Fruit fly (Drosophila melanogaster) whole organism, prepupa: ENCODE measurements around the gene CG31111.

ENCODE experiments used
- Blimp-1 ChIP-seq: fragments of 200-800 bp; sonication (Bioruptor generic); optimal IDR thresholded peaks from 3 replicates; lab custom pipeline; 2017; ENCODE audit warnings: missing biosample characterization, missing genetic modification characterization, mild to moderate bottlenecking, moderate library complexity, missing genetic modification reagents
- CG10631 ChIP-seq: fragments of 200-800 bp; sonication (Bioruptor generic); optimal IDR thresholded peaks from 2 replicates; lab custom pipeline; 2016; ENCODE audit warnings: missing biosample characterization, missing genetic modification characterization
- CG11294 ChIP-seq: fragments of 200-800 bp; sonication (Bioruptor generic); IDR thresholded peaks from 2 replicates; pipeline ENCODE4 v1.3.6; 2022; ENCODE audit warnings: missing biosample characterization, missing genetic modification characterization
- CG11762 ChIP-seq: fragments of 200-800 bp; sonication (Bioruptor generic); optimal IDR thresholded peaks from 3 replicates; lab custom pipeline; 2016; ENCODE audit warnings: missing biosample characterization, missing genetic modification characterization; ENCODE audit not compliant: insufficient read depth
- CG15336 ChIP-seq: fragments of 200-800 bp; sonication (Bioruptor generic); IDR thresholded peaks from 2 replicates; pipeline ENCODE4 v1.3.6; 2022; ENCODE audit warnings: missing biosample characterization, missing genetic modification characterization
- CG1621 ChIP-seq: fragments of 200-800 bp; sonication (Bioruptor generic); optimal IDR thresholded peaks from 3 replicates; lab custom pipeline; 2018; ENCODE audit warnings: missing biosample characterization, mild to moderate bottlenecking, missing genetic modification characterization
- CG16779 ChIP-seq: fragments of 200-800 bp; sonication (Bioruptor generic); optimal IDR thresholded peaks from 3 replicates; lab custom pipeline; 2017; ENCODE audit warnings: missing biosample characterization, mild to moderate bottlenecking, missing genetic modification characterization
- CG3032 ChIP-seq: fragments of 200-800 bp; optimal IDR thresholded peaks from 2 replicates; lab custom pipeline; 2019; ENCODE audit warnings: missing biosample characterization, mild to moderate bottlenecking, missing genetic modification characterization, moderate library complexity
- CG3919 ChIP-seq: fragments of 200-800 bp; sonication (Bioruptor generic); optimal IDR thresholded peaks from 3 replicates; lab custom pipeline; 2016; ENCODE audit warnings: missing biosample characterization, missing genetic modification characterization
- CG4318 ChIP-seq: fragments of 200-800 bp; sonication (Bioruptor generic); optimal IDR thresholded peaks from 3 replicates; lab custom pipeline; 2017; ENCODE audit warnings: missing biosample characterization, mild to moderate bottlenecking, missing genetic modification characterization
- CG6163 ChIP-seq: fragments of 200-800 bp; sonication (Bioruptor generic); IDR thresholded peaks from 3 replicates; pipeline ENCODE4 v1.3.6; 2022; ENCODE audit warnings: missing biosample characterization, missing genetic modification characterization
- CG6276 ChIP-seq: fragments of 200-800 bp; sonication (Bioruptor generic); optimal IDR thresholded peaks from 2 replicates; lab custom pipeline; 2017; ENCODE audit warnings: missing biosample characterization, mild to moderate bottlenecking, missing genetic modification characterization
- CG6792 ChIP-seq: fragments of 200-800 bp; sonication (Bioruptor generic); optimal IDR thresholded peaks from 3 replicates; lab custom pipeline; 2016; ENCODE audit warnings: missing biosample characterization, missing genetic modification characterization
- CG6854 ChIP-seq: fragments of 200-800 bp; sonication (Bioruptor generic); optimal IDR thresholded peaks from 2 replicates; lab custom pipeline; 2017; ENCODE audit warnings: missing biosample characterization, mild to moderate bottlenecking, missing genetic modification characterization
- CG8119 ChIP-seq: fragments of 200-800 bp; sonication (Bioruptor generic); IDR thresholded peaks from 3 replicates; pipeline ENCODE4 v1.3.6; 2022; ENCODE audit warnings: missing biosample characterization, missing genetic modification characterization
- CG8632 ChIP-seq: fragments of 200-800 bp; sonication (Bioruptor generic); optimal IDR thresholded peaks from 3 replicates; lab custom pipeline; 2016; ENCODE audit warnings: missing biosample characterization, missing genetic modification characterization
- Eip75B ChIP-seq: fragments of 200-800 bp; sonication (Bioruptor generic); optimal IDR thresholded peaks from 3 replicates; lab custom pipeline; 2016; ENCODE audit warnings: missing biosample characterization, missing genetic modification characterization
- Eip78C ChIP-seq: fragments of 200-800 bp; sonication (Bioruptor generic); peaks from one replicate; lab custom pipeline; 2016; ENCODE audit warnings: missing biosample characterization, missing genetic modification characterization
- Eip93F ChIP-seq: fragments of 200-800 bp; sonication (Bioruptor generic); optimal IDR thresholded peaks from 2 replicates; lab custom pipeline; 2016; ENCODE audit warnings: missing biosample characterization, mild to moderate bottlenecking, missing genetic modification characterization
- Ets21C ChIP-seq: fragments of 200-800 bp; sonication (Bioruptor generic); optimal IDR thresholded peaks from 3 replicates; lab custom pipeline; 2016; ENCODE audit warnings: missing biosample characterization, missing genetic modification characterization
- Ets96B ChIP-seq: fragments of 200-800 bp; optimal IDR thresholded peaks from 2 replicates; lab custom pipeline; 2019; ENCODE audit warnings: missing biosample characterization, mild to moderate bottlenecking, missing genetic modification characterization, moderate library complexity
- Gug ChIP-seq: fragments of 200-800 bp; sonication (Bioruptor generic); IDR thresholded peaks from 2 replicates; pipeline ENCODE4 v1.3.6; 2022; ENCODE audit warnings: missing biosample characterization, missing genetic modification characterization
- Hr4 ChIP-seq: fragments of 200-800 bp; sonication (Bioruptor generic); optimal IDR thresholded peaks from 3 replicates; lab custom pipeline; 2016; ENCODE audit warnings: missing biosample characterization, missing genetic modification characterization
- Lpt ChIP-seq: fragments of 200-800 bp; sonication (Bioruptor generic); optimal IDR thresholded peaks from 3 replicates; lab custom pipeline; 2016; ENCODE audit warnings: missing biosample characterization, missing genetic modification characterization
- Met ChIP-seq: fragments of 200-800 bp; sonication (Bioruptor generic); optimal IDR thresholded peaks from 3 replicates; lab custom pipeline; 2016; ENCODE audit warnings: missing biosample characterization, missing genetic modification characterization
- OdsH ChIP-seq: fragments of 200-800 bp; sonication (Bioruptor generic); optimal IDR thresholded peaks from 3 replicates; lab custom pipeline; 2016; ENCODE audit warnings: missing biosample characterization, missing genetic modification characterization
- Sox102F ChIP-seq: fragments of 200-800 bp; sonication (Bioruptor generic); optimal IDR thresholded peaks from 2 replicates; lab custom pipeline; 2016; ENCODE audit warnings: missing biosample characterization, mild to moderate bottlenecking, missing genetic modification characterization
- Sox14 ChIP-seq: fragments of 200-800 bp; sonication (Bioruptor generic); optimal IDR thresholded peaks from 3 replicates; lab custom pipeline; 2016; ENCODE audit warnings: missing biosample characterization, missing genetic modification characterization
- achi ChIP-seq: fragments of 200-800 bp; sonication (Bioruptor generic); optimal IDR thresholded peaks from 3 replicates; lab custom pipeline; 2016; ENCODE audit warnings: missing biosample characterization, missing genetic modification characterization
- acj6 ChIP-seq: fragments of 200-800 bp; sonication (Bioruptor generic); optimal IDR thresholded peaks from 3 replicates; lab custom pipeline; 2016; ENCODE audit warnings: missing biosample characterization, missing genetic modification characterization
- dac ChIP-seq: fragments of 200-800 bp; sonication (Bioruptor generic); optimal IDR thresholded peaks from 2 replicates; lab custom pipeline; 2017; ENCODE audit warnings: missing biosample characterization, mild to moderate bottlenecking, missing genetic modification characterization
- dsx ChIP-seq: fragments of 200-800 bp; optimal IDR thresholded peaks from 3 replicates; lab custom pipeline; 2019; ENCODE audit warnings: missing biosample characterization, mild to moderate bottlenecking, missing genetic modification characterization, moderate library complexity; ENCODE audit not compliant: poor library complexity, severe bottlenecking
- esn ChIP-seq: fragments of 200-800 bp; sonication (Bioruptor generic); optimal IDR thresholded peaks from 2 replicates; lab custom pipeline; 2016; ENCODE audit warnings: missing biosample characterization, mild to moderate bottlenecking, missing genetic modification characterization, moderate library complexity
- fd59A ChIP-seq: fragments of 200-800 bp; sonication (Bioruptor generic); optimal IDR thresholded peaks from 2 replicates; lab custom pipeline; 2017; ENCODE audit warnings: missing biosample characterization, mild to moderate bottlenecking, missing genetic modification characterization, missing genetic modification reagents
- fd85E ChIP-seq: fragments of 200-800 bp; sonication (Bioruptor generic); optimal IDR thresholded peaks from 3 replicates; lab custom pipeline; 2016; ENCODE audit warnings: missing biosample characterization, missing genetic modification characterization
- fkh ChIP-seq: fragments of 200-800 bp; sonication (Bioruptor generic); optimal IDR thresholded peaks from 3 replicates; lab custom pipeline; 2017; ENCODE audit warnings: missing biosample characterization, mild to moderate bottlenecking, missing genetic modification characterization, moderate library complexity
- lz ChIP-seq: fragments of 200-800 bp; sonication (Bioruptor generic); optimal IDR thresholded peaks from 3 replicates; lab custom pipeline; 2016; ENCODE audit warnings: missing biosample characterization, missing genetic modification characterization
- pdm3 ChIP-seq: fragments of 200-800 bp; sonication (Bioruptor generic); optimal IDR thresholded peaks from 3 replicates; lab custom pipeline; 2016; ENCODE audit warnings: missing biosample characterization, missing genetic modification characterization
- salr ChIP-seq, 2 experiments: fragments of 200-800 bp; sonication (Bioruptor generic); optimal IDR thresholded peaks; 3 replicates each; lab custom pipeline; 2016 to 2018; ENCODE audit warnings: missing biosample characterization in 2 of 2, missing genetic modification characterization in 2 of 2, mild to moderate bottlenecking in 1 of 2
- spab ChIP-seq: fragments of 200-800 bp; sonication (Bioruptor generic); optimal IDR thresholded peaks from 2 replicates; lab custom pipeline; 2017; ENCODE audit warnings: missing biosample characterization, mild to moderate bottlenecking, missing genetic modification characterization, missing genetic modification reagents
- ss ChIP-seq, 2 experiments: fragments of 200-800 bp; sonication (Bioruptor generic); optimal IDR thresholded peaks; 2 replicates in 1 of 2; 3 replicates in 1 of 2; lab custom pipeline; 2017 to 2018; ENCODE audit warnings: mild to moderate bottlenecking in 2 of 2, missing biosample characterization in 2 of 2, missing genetic modification characterization in 2 of 2, moderate library complexity in 1 of 2
- vri ChIP-seq: fragments of 200-800 bp; sonication (Bioruptor generic); optimal IDR thresholded peaks from 3 replicates; lab custom pipeline; 2016; ENCODE audit warnings: missing biosample characterization, mild to moderate bottlenecking, missing genetic modification characterization

CG31111 gene

dm6 chr3R:25051441-25052097 is 4.4 kb downstream of the CG31111 start:
- no peak for TF ChIP-seq CG3032 (tag; lab: Kevin White, UChicago)
- TF ChIP-seq acj6 (GFP tag; lab: Kevin White, UChicago) = peak; percentile 17
- TF ChIP-seq CG11762 = no peak
- TF ChIP-seq salr (GFP tag; optimal IDR thresholded peaks at IDR 0.05; lab: Kevin White, UChicago) = peak in 1 of 2 experiments; percentile 39
- no peak for TF ChIP-seq fd85E
- TF ChIP-seq CG8119 (GFP tag; lab: Robert Waterston, UW) = peak; percentile 78; the same call in 2 of the 3 replicates
- TF ChIP-seq Hr4 = peak; percentile 81
- peak; percentile 4 for TF ChIP-seq dac (GFP tag; lab: Kevin White, UChicago)
- no peak for TF ChIP-seq lz (GFP tag; lab: Kevin White, UChicago)
- peak; percentile 81 for TF ChIP-seq Eip78C (GFP tag; lab: Kevin White, UChicago)
- peak; percentile 31 for TF ChIP-seq Sox14
- TF ChIP-seq CG11294 = peak; percentile 7; the same call in 1 of the 2 replicates
- TF ChIP-seq CG6163 (GFP tag; lab: Robert Waterston, UW) = peak; percentile 68; the same call in 2 of the 3 replicates
- peak; percentile 30 for TF ChIP-seq achi (GFP tag; lab: Kevin White, UChicago)
- peak; percentile 86 for TF ChIP-seq CG15336
- TF ChIP-seq Lpt (GFP tag; lab: Kevin White, UChicago) = peak; percentile 64
- TF ChIP-seq CG1621 (tag; lab: Kevin White, UChicago) = no peak
- TF ChIP-seq CG6276 (GFP tag; lab: Kevin White, UChicago) = peak; percentile 68
- peak; percentile 24 for TF ChIP-seq CG10631 (GFP tag; lab: Kevin White, UChicago)
- TF ChIP-seq ss (GFP tag; optimal IDR thresholded peaks at IDR 0.05; lab: Kevin White, UChicago) = no peak
- TF ChIP-seq Eip93F (GFP tag; lab: Kevin White, UChicago) = no peak
- peak; percentile 52 for TF ChIP-seq pdm3 (GFP tag; lab: Kevin White, UChicago)
- no peak for TF ChIP-seq Ets21C (GFP tag; lab: Kevin White, UChicago)
- peak; percentile 66 for TF ChIP-seq vri
- TF ChIP-seq OdsH = peak; percentile 48
- peak; percentile 25 for TF ChIP-seq CG16779

dm6 chr3R:25050649-25051048 is 5.3 kb downstream of the CG31111 start:
- no peak for TF ChIP-seq CG11762
- TF ChIP-seq fkh (GFP tag; lab: Kevin White, UChicago) = peak; percentile 0

dm6 chr3R:25049742-25050517 is 6.0 kb downstream of the CG31111 start:
- peak; percentile 8 for TF ChIP-seq dsx (GFP tag; lab: Kevin White, UChicago)
- peak; percentile 14 for TF ChIP-seq Ets96B (tag; lab: Kevin White, UChicago)
- TF ChIP-seq fkh (GFP tag; lab: Kevin White, UChicago) = peak; percentile 35
- TF ChIP-seq Gug (GFP tag; lab: Robert Waterston, UW) = no peak
- TF ChIP-seq Blimp-1 = peak; percentile 54
- no peak for TF ChIP-seq fd59A
- peak; percentile 71 to 75 for TF ChIP-seq ss (GFP tag; optimal IDR thresholded peaks at IDR 0.05; lab: Kevin White, UChicago)
- TF ChIP-seq CG4318 (GFP tag; lab: Kevin White, UChicago) = no peak
- peak; percentile 80 for TF ChIP-seq Eip93F (GFP tag; lab: Kevin White, UChicago)
- TF ChIP-seq achi (GFP tag; lab: Kevin White, UChicago) = no peak
- TF ChIP-seq CG6276 (GFP tag; lab: Kevin White, UChicago) = peak; percentile 35
- peak; percentile 42 for TF ChIP-seq esn
- TF ChIP-seq Met (GFP tag; lab: Kevin White, UChicago) = peak; percentile 31
- no peak for TF ChIP-seq salr (GFP tag; optimal IDR thresholded peaks at IDR 0.05; lab: Kevin White, UChicago)
- peak; percentile 34 for TF ChIP-seq spab
- peak; percentile 79 for TF ChIP-seq fd85E
- TF ChIP-seq Sox102F (GFP tag; lab: Kevin White, UChicago) = peak; percentile 37
- peak; percentile 16 for TF ChIP-seq Eip75B
- peak; percentile 77 for TF ChIP-seq vri
- TF ChIP-seq CG10631 (GFP tag; lab: Kevin White, UChicago) = no peak
- no peak for TF ChIP-seq CG11762
- peak; percentile 31 for TF ChIP-seq CG3919 (GFP tag; lab: Kevin White, UChicago)
- TF ChIP-seq pdm3 (GFP tag; lab: Kevin White, UChicago) = no peak
- no peak for TF ChIP-seq CG3032 (tag; lab: Kevin White, UChicago)
- peak; percentile 47 for TF ChIP-seq Sox14
- TF ChIP-seq CG1621 (tag; lab: Kevin White, UChicago) = peak; percentile 42
- TF ChIP-seq lz (GFP tag; lab: Kevin White, UChicago) = no peak
- peak; percentile 69 for TF ChIP-seq Lpt (GFP tag; lab: Kevin White, UChicago)
- TF ChIP-seq CG8632 (GFP tag; lab: Kevin White, UChicago) = no peak
- peak; percentile 66 for TF ChIP-seq CG6854 (GFP tag; lab: Kevin White, UChicago)
- no peak for TF ChIP-seq CG6792 (GFP tag; lab: Kevin White, UChicago)
